Worm (Caenorhabditis elegans) whole organism, young adult: ENCODE measurements around the gene snu-23.
"Not testable (repeated sequence)": the region's sequence is repeated elsewhere in the genome, so short reads cannot be mapped to it uniquely, and the experiment has no call there.

Source experiments
- B0261.1 ChIP-seq: sonication (generic microtip); optimal IDR thresholded peaks from 2 replicates; lab custom pipeline; 2016; ENCODE audit warnings: mild to moderate bottlenecking, missing genetic modification characterization, moderate library complexity, missing compliant biosample characterization
- B0336.3 ChIP-seq: fragments of 200-800 bp; sonication (Bioruptor generic); IDR thresholded peaks from 2 replicates; pipeline ENCODE4 v1.3.6; 2022; ENCODE audit warnings: missing genetic modification characterization, missing compliant biosample characterization
- C17E4.6 ChIP-seq: fragments of 200-800 bp; sonication (Bioruptor generic); IDR thresholded peaks from 2 replicates; pipeline ENCODE4 v1.3.6; 2022; ENCODE audit warnings: missing genetic modification reagents, missing genetic modification characterization, missing compliant biosample characterization
- D2030.7 ChIP-seq: fragments of 200-800 bp; sonication (Bioruptor generic); IDR thresholded peaks from 2 replicates; pipeline ENCODE4 v1.3.6; 2022; ENCODE audit warnings: missing genetic modification reagents, missing genetic modification characterization, missing compliant biosample characterization
- F33H1.4 ChIP-seq: fragments of 200-800 bp; sonication (Bioruptor generic); IDR thresholded peaks from 2 replicates; pipeline ENCODE4 v1.3.6; 2022; ENCODE audit warnings: missing genetic modification reagents, missing genetic modification characterization, missing compliant biosample characterization
- F55B11.4 ChIP-seq: sonication (generic microtip); optimal IDR thresholded peaks from 2 replicates; lab custom pipeline; 2016; ENCODE audit warnings: missing compliant biosample characterization, missing genetic modification characterization, borderline replicate concordance; ENCODE audit not compliant: insufficient read depth
- Y53G8AR.9 ChIP-seq: fragments of 200-800 bp; sonication (Bioruptor generic); conservative IDR thresholded peaks from 2 replicates; pipeline ENCODE4 v1.3.6; 2022; ENCODE audit warnings: missing genetic modification reagents, missing genetic modification characterization, missing compliant biosample characterization
- Y56A3A.18 ChIP-seq: fragments of 200-800 bp; sonication (Bioruptor generic); IDR thresholded peaks from 2 replicates; pipeline ENCODE4 v1.3.6; 2022; ENCODE audit warnings: missing genetic modification reagents, missing genetic modification characterization, missing compliant biosample characterization
- Y95B8A.8 ChIP-seq: fragments of 200-800 bp; sonication (Bioruptor generic); IDR thresholded peaks from 2 replicates; pipeline ENCODE4 v1.3.6; 2022; ENCODE audit warnings: missing genetic modification reagents, missing genetic modification characterization, missing compliant biosample characterization
- attf-3 ChIP-seq: fragments of 200-800 bp; sonication (Bioruptor generic); conservative IDR thresholded peaks from 2 replicates; pipeline ENCODE4 v1.3.6; 2022; ENCODE audit warnings: missing genetic modification reagents, missing genetic modification characterization, missing compliant biosample characterization
- attf-5 ChIP-seq: fragments of 200-800 bp; sonication (Bioruptor generic); optimal IDR thresholded peaks from 2 replicates; lab custom pipeline; 2018; ENCODE audit warnings: mild to moderate bottlenecking, missing genetic modification characterization, missing compliant biosample characterization
- cebp-1 ChIP-seq, 2 experiments: fragments of 200-800 bp in 1 of 2; sonication (Bioruptor generic) in 1 of 2; sonication (generic microtip) in 1 of 2; IDR thresholded peaks in 1 of 2; optimal IDR thresholded peaks in 1 of 2; 2 replicates each; pipeline versions ENCODE4 v1.3.6 to Lab custom; 2017 to 2022; ENCODE audit warnings: missing compliant biosample characterization in 2 of 2, missing genetic modification characterization in 2 of 2, mild to moderate bottlenecking in 1 of 2, missing genetic modification reagents in 1 of 2, moderate library complexity in 1 of 2
- ceh-91 ChIP-seq: fragments of 200-800 bp; sonication (Bioruptor generic); IDR thresholded peaks from 2 replicates; pipeline ENCODE4 v1.3.6; 2022; ENCODE audit warnings: missing genetic modification reagents, missing genetic modification characterization, missing compliant biosample characterization
- dox-1 ChIP-seq: fragments of 200-800 bp; sonication (Bioruptor generic); IDR thresholded peaks from 2 replicates; pipeline ENCODE4 v1.3.6; 2022; ENCODE audit warnings: missing genetic modification reagents, missing genetic modification characterization, missing compliant biosample characterization
- ekl-4 ChIP-seq: fragments of 200-800 bp; sonication (Bioruptor generic); IDR thresholded peaks from 2 replicates; pipeline ENCODE4 v1.3.6; 2022; ENCODE audit warnings: missing genetic modification reagents, missing genetic modification characterization, missing compliant biosample characterization
- hmg-1.2 ChIP-seq: fragments of 200-800 bp; sonication (Bioruptor generic); IDR thresholded peaks from 2 replicates; pipeline ENCODE4 v1.3.6; 2022; ENCODE audit warnings: missing genetic modification reagents, missing genetic modification characterization, missing compliant biosample characterization
- hmg-20 ChIP-seq: fragments of 200-800 bp; sonication (Bioruptor generic); IDR thresholded peaks from 2 replicates; pipeline ENCODE4 v1.3.6; 2022; ENCODE audit warnings: missing genetic modification reagents, missing genetic modification characterization, missing compliant biosample characterization
- hsf-1 ChIP-seq: fragments of 200-800 bp; sonication (Bioruptor generic); IDR thresholded peaks from 2 replicates; pipeline ENCODE4 v1.3.6; 2022; ENCODE audit warnings: missing genetic modification reagents, missing genetic modification characterization, missing compliant biosample characterization
- let-607 ChIP-seq, 2 experiments: fragments of 200-800 bp in 1 of 2; sonication (Bioruptor generic) in 1 of 2; sonication (generic microtip) in 1 of 2; optimal IDR thresholded peaks; 2 replicates each; lab custom pipeline; 2016 to 2018; ENCODE audit warnings: mild to moderate bottlenecking in 2 of 2, missing compliant biosample characterization in 2 of 2, missing genetic modification characterization in 2 of 2, moderate library complexity in 2 of 2, missing genotype in 1 of 2
- lin-40 ChIP-seq: sonication (generic microtip); optimal IDR thresholded peaks from 2 replicates; lab custom pipeline; 2016; ENCODE audit warnings: missing genetic modification characterization, mild to moderate bottlenecking, missing compliant biosample characterization, missing genotype, missing genetic modification reagents
- lin-54 ChIP-seq: fragments of 200-800 bp; sonication (Bioruptor generic); optimal IDR thresholded peaks from 2 replicates; lab custom pipeline; 2018; ENCODE audit warnings: mild to moderate bottlenecking, missing genetic modification characterization, missing compliant biosample characterization
- lsl-1 ChIP-seq: fragments of 200-800 bp; sonication (Bioruptor generic); optimal IDR thresholded peaks from 2 replicates; lab custom pipeline; 2018; ENCODE audit warnings: mild to moderate bottlenecking, missing genetic modification characterization, moderate library complexity, missing compliant biosample characterization
- madf-3 ChIP-seq: fragments of 200-800 bp; sonication (Bioruptor generic); IDR thresholded peaks from 2 replicates; pipeline ENCODE4 v1.3.6; 2022; ENCODE audit warnings: missing genetic modification reagents, missing genetic modification characterization, missing compliant biosample characterization
- madf-6 ChIP-seq: fragments of 200-800 bp; sonication (Bioruptor generic); IDR thresholded peaks from 2 replicates; pipeline ENCODE4 v1.3.6; 2022; ENCODE audit warnings: missing genetic modification reagents, missing genetic modification characterization, missing compliant biosample characterization
- mcd-1 ChIP-seq: fragments of 200-800 bp; sonication (Bioruptor generic); IDR thresholded peaks from 2 replicates; pipeline ENCODE4 v1.3.6; 2022; ENCODE audit warnings: missing genetic modification reagents, missing genetic modification characterization, missing compliant biosample characterization
- mel-28 ChIP-seq: sonication (generic microtip); optimal IDR thresholded peaks from 2 replicates; lab custom pipeline; 2016; ENCODE audit warnings: borderline replicate concordance, mild to moderate bottlenecking, missing genetic modification characterization, missing compliant biosample characterization
- nfyb-1 ChIP-seq: fragments of 200-800 bp; sonication (Bioruptor generic); IDR thresholded peaks from 2 replicates; pipeline ENCODE4 v1.3.6; 2022; ENCODE audit warnings: missing genetic modification reagents, missing genetic modification characterization, missing compliant biosample characterization
- nhr-80 ChIP-seq: sonication (generic microtip); optimal IDR thresholded peaks from 2 replicates; lab custom pipeline; 2016; ENCODE audit warnings: missing genetic modification characterization, missing compliant biosample characterization
- pbrm-1 ChIP-seq: fragments of 200-800 bp; sonication (Bioruptor generic); IDR thresholded peaks from 2 replicates; pipeline ENCODE4 v1.3.6; 2022; ENCODE audit warnings: missing genetic modification reagents, missing genetic modification characterization, missing compliant biosample characterization
- rcor-1 ChIP-seq: fragments of 200-800 bp; sonication (Bioruptor generic); IDR thresholded peaks from 2 replicates; pipeline ENCODE4 v1.3.6; 2022; ENCODE audit warnings: missing genetic modification reagents, missing genetic modification characterization, missing compliant biosample characterization
- rpc-1 ChIP-seq, 2 experiments: fragments of 150-350 bp in 1 of 2; sonication (generic microtip) in 1 of 2; optimal IDR thresholded peaks; 2 replicates each; lab custom pipeline; 2014 to 2018; ENCODE audit warnings: missing biosample characterization in 1 of 2, missing genetic modification characterization in 1 of 2, missing genetic modification reagents in 1 of 2, missing genotype in 1 of 2
- tbp1 ChIP-seq: fragments of 200-800 bp; sonication (Bioruptor generic); optimal IDR thresholded peaks from 2 replicates; lab custom pipeline; 2018; ENCODE audit warnings: mild to moderate bottlenecking, missing genetic modification characterization, missing compliant biosample characterization
- ztf-18 ChIP-seq: sonication (generic microtip); optimal IDR thresholded peaks from 2 replicates; lab custom pipeline; 2016; ENCODE audit warnings: missing genotype, mild to moderate bottlenecking, missing genetic modification characterization, missing compliant biosample characterization

Gene snu-23

DNA sequence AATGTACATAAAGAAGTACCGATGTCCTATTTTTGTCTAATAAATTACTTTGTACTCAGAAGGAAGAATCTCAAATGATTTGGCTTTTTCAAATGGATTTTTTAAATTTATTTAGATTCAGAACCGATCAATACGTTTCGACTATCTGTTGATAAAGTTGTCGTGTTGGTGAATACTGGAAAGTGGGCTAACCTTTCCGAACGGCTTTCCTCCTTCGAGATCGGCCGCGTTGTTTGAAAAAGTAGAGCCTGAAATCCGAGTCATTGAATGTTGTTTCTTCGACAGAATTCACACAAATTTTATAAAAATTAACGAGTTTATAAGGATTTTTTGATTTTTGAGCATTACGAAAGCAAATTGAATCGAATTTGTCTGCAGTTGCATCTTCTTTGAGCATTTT, 3.9 kb upstream of the snu-23 start (continued):
- no peak for TF ChIP-seq mel-28 (tag; lab: Kevin White, UChicago)

DNA sequence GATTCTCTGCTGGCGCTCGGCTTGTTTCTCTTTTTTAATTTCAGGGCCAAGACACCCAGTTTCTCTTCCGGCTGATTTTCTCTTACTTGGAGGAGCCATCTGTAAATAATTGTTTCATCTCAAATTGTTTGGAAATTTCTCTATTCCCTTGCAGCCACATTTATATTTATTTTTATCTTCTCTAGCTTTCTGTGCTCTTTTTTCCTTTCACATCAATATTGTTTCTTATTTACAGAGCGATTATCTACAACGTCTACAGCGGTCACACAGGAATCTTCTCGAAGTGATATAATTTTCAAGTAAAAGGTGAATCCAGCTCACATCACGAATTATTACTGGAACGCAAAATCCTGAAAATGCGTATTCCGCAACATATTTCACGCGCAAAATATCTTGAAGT, 3.0 kb upstream of the snu-23 start, which contains the start of the genes ZK686.6 and ZK686.1:
Gene ZK686.6, minus strand, starts transcription at position 101 of the 400 bp plus-strand sequence.
Gene ZK686.1, plus strand, starts transcription at position 234 of the 400 bp plus-strand sequence.
- no peak for TF ChIP-seq F55B11.4 (tag; lab: Kevin White, UChicago)
- TF ChIP-seq ceh-91 (GFP tag; lab: Robert Waterston, UW) = peak; percentile 56; the same call in 1 of the 2 replicates
- TF ChIP-seq, all 124 proteins: peak for 1

DNA sequence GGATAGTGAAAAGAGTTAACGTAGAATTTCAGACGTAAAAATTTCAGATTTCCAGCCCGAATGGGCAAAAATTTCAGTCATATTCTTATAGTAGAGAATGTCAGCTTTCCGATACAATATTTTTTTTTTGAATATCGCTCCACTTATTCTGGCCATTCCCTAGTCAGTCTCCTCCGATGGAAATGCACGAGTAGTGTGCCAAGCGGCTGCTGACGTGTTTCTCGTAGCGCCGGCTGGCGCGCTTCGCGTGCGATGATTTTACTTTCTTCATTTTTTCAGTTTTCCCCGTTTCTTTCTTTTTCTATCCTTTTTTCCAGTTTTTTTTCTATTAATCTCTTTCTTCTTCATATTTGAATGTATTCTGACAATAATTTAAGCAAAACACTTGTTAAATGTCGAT, 1.1 kb upstream of the snu-23 start:
- TF ChIP-seq nfyb-1 = peak; percentile 77
- TF ChIP-seq let-607 (tag; optimal IDR thresholded peaks at IDR 0.05; lab: Kevin White, UChicago) = peak in 1 of 2 experiments; percentile 5
- TF ChIP-seq madf-6 = peak; percentile 61
- peak; percentile 60; the same call in 1 of the 2 replicates for TF ChIP-seq hsf-1
- peak; percentile 57; the same call in 1 of the 2 replicates for TF ChIP-seq C17E4.6 (GFP tag; lab: Robert Waterston, UW)
- TF ChIP-seq ceh-91 (GFP tag; lab: Robert Waterston, UW) = 0 out of 2 replicates have a peak, but pooled peaks have one; percentile 17
- TF ChIP-seq lsl-1 (GFP tag; lab: Kevin White, UChicago) = peak; percentile 34
- peak; percentile 66 for TF ChIP-seq tbp1 (GFP tag; lab: Kevin White, UChicago)
- not testable (repeated sequence) for TF ChIP-seq cebp-1 (GFP tag; IDR thresholded peaks at IDR 0.05; lab: Robert Waterston, UW)
- TF ChIP-seq cebp-1 (tag; optimal IDR thresholded peaks at IDR 0.05; lab: Kevin White, UChicago) = peak; percentile 59
- TF ChIP-seq ztf-18 (tag; lab: Kevin White, UChicago) = peak; percentile 94
- TF ChIP-seq nhr-80 (tag; lab: Kevin White, UChicago) = peak; percentile 3
- peak; percentile 62 for TF ChIP-seq B0261.1 (tag; lab: Kevin White, UChicago)
- TF ChIP-seq rpc-1 (optimal IDR thresholded peaks at IDR 0.05; lab: Kevin White, UChicago) = peak; percentile 5
- peak; percentile 64 for TF ChIP-seq rpc-1 (tag; optimal IDR thresholded peaks at IDR 0.05; lab: Kevin White, UChicago)
- TF ChIP-seq Y53G8AR.9 (GFP tag; lab: Robert Waterston, UW) = peak; percentile 90
- TF ChIP-seq madf-3 (GFP tag; lab: Robert Waterston, UW) = peak; percentile 67; the same call in 1 of the 2 replicates
- peak; percentile 70 for TF ChIP-seq D2030.7
- TF ChIP-seq attf-5 = peak; percentile 32
- peak; percentile 74 for TF ChIP-seq Y95B8A.8 (GFP tag; lab: Robert Waterston, UW)
- TF ChIP-seq hmg-20 = 0 out of 2 replicates have a peak, but pooled peaks have one; percentile 9
- peak; percentile 53 for TF ChIP-seq lin-54
- peak; percentile 91 for TF ChIP-seq dox-1 (GFP tag; lab: Robert Waterston, UW)
- TF ChIP-seq attf-3 (GFP tag; lab: Robert Waterston, UW) = peak; percentile 77
- TF ChIP-seq ekl-4 (GFP tag; lab: Robert Waterston, UW) = peak; percentile 64
- TF ChIP-seq pbrm-1 (GFP tag; lab: Robert Waterston, UW) = peak; percentile 82
- peak; percentile 55; the same call in 1 of the 2 replicates for TF ChIP-seq Y56A3A.18 (GFP tag; lab: Robert Waterston, UW)
- TF ChIP-seq rcor-1 = peak; percentile 70
- TF ChIP-seq B0336.3 (GFP tag; lab: Robert Waterston, UW) = 0 out of 2 replicates have a peak, but pooled peaks have one; percentile 27
- TF ChIP-seq mcd-1 = peak; percentile 87
- peak; percentile 34 for TF ChIP-seq lin-40
- peak; percentile 62 for TF ChIP-seq F33H1.4 (GFP tag; lab: Robert Waterston, UW)
- TF ChIP-seq hmg-1.2 (GFP tag; lab: Robert Waterston, UW) = peak; percentile 47
